Worm (Caenorhabditis elegans) whole organism, L1 larva: ENCODE data around the gene zip-2.
A peak's percentile ranks its signal among the peaks of the same experiment; 100 is the strongest.

ENCODE experiments used
- C04F5.9 ChIP-seq: sonication (generic microtip); optimal IDR thresholded peaks from 2 replicates; lab custom pipeline; 2016; ENCODE audit warnings: missing genetic modification characterization, missing compliant biosample characterization
- C34B4.2 ChIP-seq: sonication (generic microtip); optimal IDR thresholded peaks from 2 replicates; lab custom pipeline; 2017; ENCODE audit warnings: mild to moderate bottlenecking, missing genetic modification characterization, missing compliant biosample characterization
- aha-1 ChIP-seq: fragments of 150-350 bp; optimal IDR thresholded peaks from 2 replicates; lab custom pipeline; 2014; ENCODE audit warnings: missing biosample characterization, missing genetic modification characterization
- aly-2 ChIP-seq: fragments of 150-350 bp; optimal IDR thresholded peaks from 2 replicates; lab custom pipeline; 2014; ENCODE audit warnings: missing biosample characterization, missing genetic modification characterization
- ama-1 ChIP-seq: fragments of 150-350 bp; optimal IDR thresholded peaks from 2 replicates; lab custom pipeline; 2014
- ceh-63 ChIP-seq: fragments of 200-800 bp; sonication (Bioruptor generic); optimal IDR thresholded peaks from 2 replicates; lab custom pipeline; 2018; ENCODE audit warnings: mild to moderate bottlenecking, missing genetic modification characterization, missing compliant biosample characterization
- ceh-82 ChIP-seq, 3 experiments: fragments of 150-350 bp in 1 of 3; sonication (generic microtip) in 2 of 3; optimal IDR thresholded peaks; 2 replicates each; lab custom pipeline; 2014 to 2017; ENCODE audit warnings: missing biosample characterization in 3 of 3, missing genetic modification characterization in 3 of 3
- ceh-90 ChIP-seq: sonication (generic microtip); optimal IDR thresholded peaks from 2 replicates; lab custom pipeline; 2016; ENCODE audit warnings: missing genetic modification characterization, missing compliant biosample characterization
- ces-1 ChIP-seq: fragments of 150-350 bp; optimal IDR thresholded peaks from 2 replicates; lab custom pipeline; 2014; ENCODE audit warnings: missing biosample characterization, missing genetic modification reagents, missing genetic modification characterization
- dsc-1 ChIP-seq: sonication (generic microtip); optimal IDR thresholded peaks from 2 replicates; lab custom pipeline; 2016; ENCODE audit warnings: mild to moderate bottlenecking, missing genetic modification characterization, missing compliant biosample characterization
- efl-1 ChIP-seq, 4 experiments: fragments of 150-350 bp; optimal IDR thresholded peaks in 3 of 4; peaks in 1 of 4; 1 replicate in 1 of 4; 2 replicates in 3 of 4; lab custom pipeline; 2014; ENCODE audit warnings: missing biosample characterization in 2 of 4, missing genetic modification characterization in 2 of 4, missing genetic modification reagents in 2 of 4
- egl-13 ChIP-seq: sonication (generic microtip); optimal IDR thresholded peaks from 2 replicates; lab custom pipeline; 2016; ENCODE audit warnings: missing genotype, missing genetic modification reagents, missing genetic modification characterization, missing compliant biosample characterization
- egl-27 ChIP-seq, 2 experiments: fragments of 150-350 bp in 1 of 2; sonication (generic microtip); optimal IDR thresholded peaks; 3 replicates each; lab custom pipeline; 2017 to 2018; ENCODE audit warnings: missing biosample characterization in 2 of 2, missing genetic modification characterization in 2 of 2, missing genetic modification reagents in 2 of 2
- fkh-10 ChIP-seq: sonication (generic microtip); optimal IDR thresholded peaks from 2 replicates; lab custom pipeline; 2017; ENCODE audit warnings: missing biosample characterization, missing genetic modification reagents, missing genetic modification characterization
- fkh-8 ChIP-seq: sonication (generic microtip); optimal IDR thresholded peaks from 2 replicates; lab custom pipeline; 2016; ENCODE audit warnings: mild to moderate bottlenecking, missing genetic modification characterization, missing compliant biosample characterization
- fos-1 ChIP-seq: fragments of 150-350 bp; optimal IDR thresholded peaks from 2 replicates; lab custom pipeline; 2014; ENCODE audit warnings: missing biosample characterization, missing genetic modification characterization
- hpl-2 ChIP-seq: fragments of 150-350 bp; optimal IDR thresholded peaks from 2 replicates; lab custom pipeline; 2014; ENCODE audit warnings: missing biosample characterization, missing genetic modification reagents, missing genetic modification characterization
- irx-1 ChIP-seq: sonication (generic microtip); optimal IDR thresholded peaks from 2 replicates; lab custom pipeline; 2016; ENCODE audit warnings: missing genetic modification characterization, missing compliant biosample characterization
- isw-1 ChIP-seq: fragments of 200-800 bp; sonication (Bioruptor generic); IDR thresholded peaks from 2 replicates; pipeline ENCODE4 v1.3.6; 2022; ENCODE audit warnings: missing genetic modification characterization, missing compliant biosample characterization
- lin-13 ChIP-seq: fragments of 150-350 bp; optimal IDR thresholded peaks from 2 replicates; lab custom pipeline; 2014; ENCODE audit warnings: missing biosample characterization, missing genetic modification reagents, missing genetic modification characterization
- lin-14 ChIP-seq: fragments of 200-800 bp; sonication (Bioruptor generic); optimal IDR thresholded peaks from 2 replicates; lab custom pipeline; 2018; ENCODE audit warnings: mild to moderate bottlenecking, missing genetic modification characterization, moderate library complexity, missing compliant biosample characterization
- lin-35 ChIP-seq, 2 experiments: fragments of 150-350 bp; optimal IDR thresholded peaks; 2 replicates each; lab custom pipeline; 2014; ENCODE audit warnings: missing biosample characterization in 2 of 2, missing genetic modification characterization in 2 of 2, missing genetic modification reagents in 2 of 2
- lsy-2 ChIP-seq, 2 experiments: fragments of 150-350 bp; optimal IDR thresholded peaks; 2 replicates each; lab custom pipeline; 2014; ENCODE audit warnings: missing biosample characterization in 2 of 2, missing genetic modification characterization in 2 of 2
- mdl-1 ChIP-seq, 2 experiments: fragments of 150-350 bp; optimal IDR thresholded peaks; 2 replicates each; lab custom pipeline; 2014 to 2017; ENCODE audit warnings: missing biosample characterization in 2 of 2, missing genetic modification characterization in 2 of 2, inconsistent platforms in 1 of 2
- mef-2 ChIP-seq: fragments of 150-350 bp; optimal IDR thresholded peaks from 2 replicates; lab custom pipeline; 2014; ENCODE audit warnings: missing biosample characterization, missing genetic modification characterization
- mep-1 ChIP-seq: fragments of 150-350 bp; optimal IDR thresholded peaks from 2 replicates; lab custom pipeline; 2014; ENCODE audit warnings: missing biosample characterization, missing genetic modification characterization
- nhr-19 ChIP-seq: fragments of 200-800 bp; sonication (Bioruptor generic); conservative IDR thresholded peaks from 2 replicates; pipeline ENCODE4 v1.3.6; 2022; ENCODE audit warnings: missing genetic modification characterization, missing compliant biosample characterization
- nhr-237 ChIP-seq: fragments of 150-350 bp; optimal IDR thresholded peaks from 2 replicates; lab custom pipeline; 2014; ENCODE audit warnings: missing biosample characterization, missing genetic modification characterization
- nhr-28 ChIP-seq: fragments of 150-350 bp; optimal IDR thresholded peaks from 2 replicates; lab custom pipeline; 2014; ENCODE audit warnings: missing biosample characterization, missing genetic modification characterization
- nhr-47 ChIP-seq: sonication (generic microtip); optimal IDR thresholded peaks from 2 replicates; lab custom pipeline; 2016; ENCODE audit warnings: mild to moderate bottlenecking, missing genetic modification characterization, moderate library complexity, missing compliant biosample characterization
- nhr-71 ChIP-seq: sonication (generic microtip); optimal IDR thresholded peaks from 2 replicates; lab custom pipeline; 2016; ENCODE audit warnings: mild to moderate bottlenecking, missing genetic modification characterization, moderate library complexity, missing compliant biosample characterization
- nhr-76 ChIP-seq: sonication (generic microtip); optimal IDR thresholded peaks from 2 replicates; lab custom pipeline; 2017; ENCODE audit warnings: missing biosample characterization, missing genetic modification characterization
- nhr-85 ChIP-seq: sonication (generic microtip); peaks from one replicate; lab custom pipeline; 2016; ENCODE audit warnings: missing genetic modification characterization, inconsistent platforms, missing compliant biosample characterization
- nhr-90 ChIP-seq: sonication (generic microtip); optimal IDR thresholded peaks from 2 replicates; lab custom pipeline; 2016; ENCODE audit warnings: mild to moderate bottlenecking, missing genetic modification characterization, missing compliant biosample characterization; ENCODE audit not compliant: poor library complexity
- pqm-1 ChIP-seq: sonication (generic microtip); optimal IDR thresholded peaks from 3 replicates; lab custom pipeline; 2017; ENCODE audit warnings: missing biosample characterization, missing genetic modification characterization
- skn-1 ChIP-seq: fragments of 150-350 bp; optimal IDR thresholded peaks from 2 replicates; lab custom pipeline; 2014; ENCODE audit warnings: missing biosample characterization, missing genetic modification characterization
- snpc-4 ChIP-seq: fragments of 150-350 bp; optimal IDR thresholded peaks from 2 replicates; lab custom pipeline; 2014; ENCODE audit warnings: missing biosample characterization, missing genetic modification characterization
- snu-23 ChIP-seq: sonication (generic microtip); optimal IDR thresholded peaks from 2 replicates; lab custom pipeline; 2016; ENCODE audit warnings: missing genetic modification characterization, missing compliant biosample characterization
- sox-4 ChIP-seq: sonication (generic microtip); optimal IDR thresholded peaks from 2 replicates; lab custom pipeline; 2016; ENCODE audit warnings: missing genetic modification characterization, missing compliant biosample characterization
- sptf-1 ChIP-seq: fragments of 150-350 bp; optimal IDR thresholded peaks from 2 replicates; lab custom pipeline; 2014; ENCODE audit warnings: missing biosample characterization, missing genetic modification characterization
- sup-37 ChIP-seq: fragments of 200-800 bp; sonication (Bioruptor generic); optimal IDR thresholded peaks from 2 replicates; lab custom pipeline; 2018; ENCODE audit warnings: mild to moderate bottlenecking, missing genetic modification characterization, missing compliant biosample characterization
- swsn-7 ChIP-seq: sonication (generic microtip); optimal IDR thresholded peaks from 2 replicates; lab custom pipeline; 2016; ENCODE audit warnings: missing genetic modification characterization, missing compliant biosample characterization
- tbx-2 ChIP-seq: sonication (generic microtip); optimal IDR thresholded peaks from 2 replicates; lab custom pipeline; 2016; ENCODE audit warnings: missing genetic modification characterization, missing compliant biosample characterization
- unc-30 ChIP-seq: sonication (generic microtip); optimal IDR thresholded peaks from 2 replicates; lab custom pipeline; 2017; ENCODE audit warnings: missing biosample characterization, missing genetic modification characterization
- unc-62 ChIP-seq: fragments of 150-350 bp; optimal IDR thresholded peaks from 2 replicates; lab custom pipeline; 2014; ENCODE audit warnings: missing biosample characterization, missing genetic modification reagents, missing genetic modification characterization
- vab-15 ChIP-seq: sonication (generic microtip); optimal IDR thresholded peaks from 2 replicates; lab custom pipeline; 2017; ENCODE audit warnings: missing genotype, mild to moderate bottlenecking, missing genetic modification characterization, missing compliant biosample characterization
- xbp-1 ChIP-seq: sonication (generic microtip); optimal IDR thresholded peaks from 2 replicates; lab custom pipeline; 2016; ENCODE audit warnings: missing genetic modification characterization, missing compliant biosample characterization
- ztf-4 ChIP-seq: fragments of 150-350 bp; optimal IDR thresholded peaks from 2 replicates; lab custom pipeline; 2014; ENCODE audit warnings: missing biosample characterization, missing genetic modification characterization

Gene zip-2

DNA sequence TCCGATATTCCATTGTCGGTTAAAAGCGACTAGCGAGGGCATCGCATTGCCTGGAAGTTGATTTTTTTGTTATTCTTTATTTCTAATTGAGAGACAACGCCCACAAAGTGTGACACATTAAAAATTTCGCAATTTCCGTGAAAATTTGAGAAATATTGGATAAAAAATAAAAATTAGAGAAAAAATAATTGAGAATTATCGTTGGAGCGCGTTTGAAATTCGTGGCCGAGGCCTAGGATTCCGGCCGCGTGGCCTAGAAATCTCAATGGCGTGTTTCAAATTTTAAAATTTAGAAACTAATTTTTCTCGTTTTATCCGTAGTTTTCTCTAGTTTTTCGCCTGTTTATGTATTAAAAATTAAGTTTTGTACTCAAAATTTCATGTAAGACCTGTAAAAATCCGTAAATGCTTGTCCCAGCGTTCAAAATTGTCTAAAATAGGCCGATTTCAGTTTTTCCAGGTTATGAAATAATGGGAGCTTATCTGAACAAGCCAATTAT, 49.5 kb upstream of the zip-2 start, which contains the start of the genes dagl-2 and ppm-1.G (continued):
- TF ChIP-seq sup-37 (GFP tag; lab: Kevin White, UChicago), result no peak
- TF ChIP-seq ces-1 (GFP tag; lab: Kevin White, UChicago), result no peak
- TF ChIP-seq nhr-19, result peak; percentile 55
- TF ChIP-seq ceh-90, result peak; percentile 91
- peak; percentile 76 for TF ChIP-seq lin-13 (GFP tag; lab: Kevin White, UChicago)
- TF ChIP-seq skn-1 (tag; lab: Kevin White, UChicago), result peak; percentile 85
- no peak for TF ChIP-seq unc-62
- TF ChIP-seq nhr-28 (tag; lab: Kevin White, UChicago), result no peak
- TF ChIP-seq ztf-4 (tag; lab: Kevin White, UChicago), result no peak
- no peak for TF ChIP-seq pqm-1
- TF ChIP-seq nhr-71 (tag; lab: Kevin White, UChicago), result peak; percentile 90
- TF ChIP-seq hpl-2, result peak; percentile 46
- no peak for TF ChIP-seq nhr-76 (tag; lab: Kevin White, UChicago)
- TF ChIP-seq ama-1 (lab: Kevin White, UChicago), result no peak
- no peak for TF ChIP-seq aly-2 (tag; lab: Kevin White, UChicago)
- TF ChIP-seq lin-14 (GFP tag; lab: Kevin White, UChicago), result peak; percentile 89
- TF ChIP-seq nhr-85 (tag; lab: Kevin White, UChicago), result peak; percentile 92
- no peak for TF ChIP-seq mef-2 (tag; lab: Kevin White, UChicago)
- peak; percentile 86 for TF ChIP-seq nhr-90 (tag; lab: Kevin White, UChicago)
- TF ChIP-seq aha-1 (tag; lab: Kevin White, UChicago), result no peak
- TF ChIP-seq fos-1, result no peak
- peak; percentile 68 for TF ChIP-seq C04F5.9 (tag; lab: Kevin White, UChicago)
- TF ChIP-seq vab-15, result peak; percentile 73
- TF ChIP-seq egl-13 (tag; lab: Kevin White, UChicago), result peak; percentile 74
- no peak for TF ChIP-seq egl-27 (tag; optimal IDR thresholded peaks at IDR 0.05; lab: Kevin White, UChicago)
- peak; percentile 86 for TF ChIP-seq irx-1 (tag; lab: Kevin White, UChicago)
- peak; percentile 72 for TF ChIP-seq isw-1
- no peak for TF ChIP-seq ceh-63 (GFP tag; lab: Kevin White, UChicago)
- peak; percentile 86 for TF ChIP-seq mep-1 (tag; lab: Kevin White, UChicago)
- no peak for TF ChIP-seq C34B4.2 (tag; lab: Kevin White, UChicago)
- TF ChIP-seq ceh-82 (tag; optimal IDR thresholded peaks at IDR 0.05; lab: Kevin White, UChicago), result peak; percentile 72 to 87 (median 77)
- TF ChIP-seq tbx-2, result peak; percentile 87
- peak; percentile 51 for TF ChIP-seq snpc-4 (tag; lab: Kevin White, UChicago)

- TF ChIP-seq lsy-2 (tag; optimal IDR thresholded peaks at IDR 0.05; lab: Kevin White, UChicago) (peak in 1 of 2 experiments; percentile 24), ceh-82 (tag; optimal IDR thresholded peaks at IDR 0.05; lab: Kevin White, UChicago) (no peak), fkh-8 (tag; lab: Kevin White, UChicago) (peak; percentile 84), nhr-90 (tag; lab: Kevin White, UChicago) (no peak), egl-13 (tag; lab: Kevin White, UChicago) (peak; percentile 30), lin-13 (GFP tag; lab: Kevin White, UChicago) (no peak), sptf-1 (tag; lab: Kevin White, UChicago) (no peak), efl-1 (optimal IDR thresholded peaks at IDR 0.05; lab: Kevin White, UChicago) (no peak), efl-1 (GFP tag; optimal IDR thresholded peaks at IDR 0.05 in 1 of 2; lab: Kevin White, UChicago) (peak in 1 of 2 experiments; percentile 80), sox-4 (tag; lab: Kevin White, UChicago) (peak; percentile 85), lin-14 (GFP tag; lab: Kevin White, UChicago) (peak; percentile 20), nhr-47 (peak; percentile 56), dsc-1 (tag; lab: Kevin White, UChicago) (peak; percentile 94), nhr-85 (tag; lab: Kevin White, UChicago) (peak; percentile 35), fkh-10 (GFP tag; lab: Kevin White, UChicago) (peak; percentile 18), unc-62 (no peak), nhr-237 (tag; lab: Kevin White, UChicago) (no peak), lin-35 (GFP tag; optimal IDR thresholded peaks at IDR 0.05; lab: Kevin White, UChicago) (no peak), nhr-71 (tag; lab: Kevin White, UChicago) (peak; percentile 69), unc-30 (no peak), xbp-1 (tag; lab: Kevin White, UChicago) (peak; percentile 7), mdl-1 (tag; optimal IDR thresholded peaks at IDR 0.05; lab: Kevin White, UChicago) (no peak), swsn-7 (tag; lab: Kevin White, UChicago) (peak; percentile 3), snu-23 (no peak)
Observed at ce11 chrIII:789604-790003, 43.2 kb upstream of the zip-2 start.
